Fruit fly (Drosophila melanogaster) whole organism, embryonic: ENCODE measurements around the gene Bicra.

Source experiments
- Ada2b ChIP-seq: fragments of 200-800 bp; sonication (Bioruptor generic); IDR thresholded peaks from 2 replicates; pipeline ENCODE4 v1.3.6; 2022; ENCODE audit warnings: missing biosample characterization, missing genetic modification characterization
- Aef1 ChIP-seq: fragments of 200-800 bp; sonication (Bioruptor generic); IDR thresholded peaks from 3 replicates; pipeline ENCODE4 v1.3.6; 2022; ENCODE audit warnings: missing biosample characterization, missing genetic modification characterization
- CG10979 ChIP-seq: fragments of 200-800 bp; sonication (Bioruptor generic); optimal IDR thresholded peaks from 2 replicates; lab custom pipeline; 2018; ENCODE audit warnings: missing biosample characterization, mild to moderate bottlenecking, missing genetic modification characterization, moderate library complexity
- CG11093 ChIP-seq: fragments of 200-800 bp; sonication (Bioruptor generic); IDR thresholded peaks from 3 replicates; pipeline ENCODE4 v1.3.6; 2022; ENCODE audit warnings: missing biosample characterization, missing genetic modification characterization
- CG11398 ChIP-seq: fragments of 200-800 bp; sonication (Bioruptor generic); optimal IDR thresholded peaks from 2 replicates; lab custom pipeline; 2016; ENCODE audit warnings: missing biosample characterization, missing genetic modification characterization
- CG11560 ChIP-seq: fragments of 200-800 bp; sonication (Bioruptor generic); IDR thresholded peaks from 3 replicates; pipeline ENCODE4 v1.3.6; 2022; ENCODE audit warnings: missing biosample characterization, missing genetic modification characterization
- CG12659 ChIP-seq: fragments of 200-800 bp; sonication (Bioruptor generic); optimal IDR thresholded peaks from 3 replicates; lab custom pipeline; 2017; ENCODE audit warnings: mild to moderate bottlenecking, missing biosample characterization, missing genetic modification reagents, missing genetic modification characterization
- CG14710 ChIP-seq: fragments of 200-800 bp; sonication (Bioruptor generic); optimal IDR thresholded peaks from 3 replicates; lab custom pipeline; 2019; ENCODE audit warnings: missing biosample characterization, mild to moderate bottlenecking, missing genetic modification characterization, moderate library complexity
- CG15479 ChIP-seq: fragments of 200-800 bp; sonication (Bioruptor generic); optimal IDR thresholded peaks from 3 replicates; lab custom pipeline; 2019; ENCODE audit warnings: missing biosample characterization, mild to moderate bottlenecking, missing genetic modification characterization, moderate library complexity
- CG16815 ChIP-seq: fragments of 200-800 bp; sonication (Bioruptor generic); optimal IDR thresholded peaks from 3 replicates; lab custom pipeline; 2017; ENCODE audit warnings: missing biosample characterization, mild to moderate bottlenecking, missing genetic modification characterization
- CG17359 ChIP-seq: fragments of 200-800 bp; sonication (Bioruptor generic); optimal IDR thresholded peaks from 3 replicates; lab custom pipeline; 2018; ENCODE audit warnings: missing biosample characterization, mild to moderate bottlenecking, missing genetic modification characterization, moderate library complexity
- CG17612 ChIP-seq: fragments of 200-800 bp; sonication (Bioruptor generic); IDR thresholded peaks from 2 replicates; pipeline ENCODE4 v1.3.6; 2022; ENCODE audit warnings: missing biosample characterization, missing genetic modification characterization
- CG32532 ChIP-seq: fragments of 200-800 bp; sonication (Bioruptor generic); IDR thresholded peaks from 2 replicates; pipeline ENCODE4 v1.3.6; 2022; ENCODE audit warnings: missing biosample characterization, missing genetic modification characterization
- CG32767 ChIP-seq: fragments of 200-800 bp; sonication (Bioruptor generic); IDR thresholded peaks from 2 replicates; pipeline ENCODE4 v1.3.6; 2022; ENCODE audit warnings: missing biosample characterization, missing genetic modification characterization
- CG43689 ChIP-seq: fragments of 200-800 bp; sonication (Bioruptor generic); IDR thresholded peaks from 2 replicates; pipeline ENCODE4 v1.3.6; 2022; ENCODE audit warnings: missing biosample characterization, missing genetic modification characterization
- CG8924 ChIP-seq: fragments of 200-800 bp; optimal IDR thresholded peaks from 3 replicates; lab custom pipeline; 2019; ENCODE audit warnings: missing biosample characterization, mild to moderate bottlenecking, missing genetic modification characterization, moderate library complexity
- D19B ChIP-seq: fragments of 200-800 bp; sonication (Bioruptor generic); optimal IDR thresholded peaks from 2 replicates; lab custom pipeline; 2017; ENCODE audit warnings: missing biosample characterization, mild to moderate bottlenecking, missing genetic modification characterization
- Dbx ChIP-seq: fragments of 200-800 bp; sonication (Bioruptor generic); IDR thresholded peaks from 3 replicates; pipeline ENCODE4 v1.3.6; 2022; ENCODE audit warnings: missing biosample characterization, missing genetic modification characterization
- Drgx ChIP-seq: fragments of 200-800 bp; sonication (Bioruptor generic); IDR thresholded peaks from 2 replicates; pipeline ENCODE4 v1.3.6; 2022; ENCODE audit warnings: missing biosample characterization, missing genetic modification characterization
- E2f1 ChIP-seq: fragments of 200-800 bp; sonication (Bioruptor generic); IDR thresholded peaks from 2 replicates; pipeline ENCODE4 v1.3.6; 2022; ENCODE audit warnings: missing biosample characterization, missing genetic modification characterization
- HLHmδ ChIP-seq: fragments of 200-800 bp; sonication (Bioruptor generic); optimal IDR thresholded peaks from 2 replicates; lab custom pipeline; 2018; ENCODE audit warnings: missing biosample characterization, mild to moderate bottlenecking, missing genetic modification characterization, moderate library complexity
- HmgD ChIP-seq: fragments of 200-800 bp; sonication (Bioruptor generic); optimal IDR thresholded peaks from 3 replicates; lab custom pipeline; 2016; ENCODE audit warnings: missing biosample characterization, missing genetic modification characterization
- Hr78 ChIP-seq, 2 experiments: fragments of 200-800 bp in 1 of 2; fragments of >200 bp in 1 of 2; sonication (Bioruptor generic) in 1 of 2; optimal IDR thresholded peaks; 2 replicates each; lab custom pipeline; 2017 to 2019; ENCODE audit warnings: missing biosample characterization in 2 of 2, missing genetic modification characterization in 2 of 2, mild to moderate bottlenecking in 1 of 2, moderate library complexity in 1 of 2
- MESR4 ChIP-seq: fragments of 200-800 bp; sonication (Bioruptor generic); optimal IDR thresholded peaks from 2 replicates; lab custom pipeline; 2018; ENCODE audit warnings: missing biosample characterization, mild to moderate bottlenecking, missing genetic modification characterization, moderate library complexity
- Oli ChIP-seq: fragments of 200-800 bp; sonication (Bioruptor generic); optimal IDR thresholded peaks from 2 replicates; lab custom pipeline; 2018; ENCODE audit warnings: missing biosample characterization, mild to moderate bottlenecking, missing genetic modification characterization, moderate library complexity
- Opbp ChIP-seq: fragments of 200-800 bp; sonication (Bioruptor generic); IDR thresholded peaks from 3 replicates; pipeline ENCODE4 v1.3.6; 2022; ENCODE audit warnings: missing biosample characterization, missing genetic modification characterization; ENCODE audit not compliant: partially characterized antibody
- Pdp1 ChIP-seq, 2 experiments: fragments of 200-800 bp; sonication (Bioruptor generic); optimal IDR thresholded peaks; 3 replicates each; lab custom pipeline; 2016; ENCODE audit warnings: missing biosample characterization in 2 of 2, missing genetic modification characterization in 2 of 2, mild to moderate bottlenecking in 1 of 2, moderate library complexity in 1 of 2
- Ptx1 ChIP-seq: fragments of 200-800 bp; sonication (Bioruptor generic); IDR thresholded peaks from 2 replicates; pipeline ENCODE4 v1.3.6; 2022; ENCODE audit warnings: missing biosample characterization, missing genetic modification characterization
- ab ChIP-seq: fragments of 200-800 bp; sonication (Bioruptor generic); optimal IDR thresholded peaks from 2 replicates; lab custom pipeline; 2016; ENCODE audit warnings: missing biosample characterization, missing genetic modification characterization
- ash1 ChIP-seq: fragments of 200-800 bp; sonication (Bioruptor generic); optimal IDR thresholded peaks from 2 replicates; lab custom pipeline; 2018; ENCODE audit warnings: missing biosample characterization, mild to moderate bottlenecking, missing genetic modification characterization
- chinmo ChIP-seq: fragments of 200-800 bp; sonication (Bioruptor generic); IDR thresholded peaks from 4 replicates; pipeline ENCODE4 v1.3.6; 2022; ENCODE audit warnings: missing biosample characterization, missing genetic modification characterization; ENCODE audit not compliant: partially characterized antibody
- chn ChIP-seq: fragments of 200-800 bp; sonication (Bioruptor generic); optimal IDR thresholded peaks from 2 replicates; lab custom pipeline; 2016; ENCODE audit warnings: missing biosample characterization, missing genetic modification characterization
- cwo ChIP-seq: fragments of 200-800 bp; sonication (Bioruptor generic); optimal IDR thresholded peaks from 3 replicates; lab custom pipeline; 2017; ENCODE audit warnings: missing biosample characterization, missing genetic modification characterization, mild to moderate bottlenecking, moderate library complexity, missing genetic modification reagents
- esg ChIP-seq: fragments of 200-800 bp; sonication (Bioruptor generic); conservative IDR thresholded peaks from 2 replicates; pipeline ENCODE4 v1.3.6; 2022; ENCODE audit warnings: missing biosample characterization, missing genetic modification characterization
- exex ChIP-seq: fragments of 200-800 bp; sonication (Bioruptor generic); optimal IDR thresholded peaks from 4 replicates; lab custom pipeline; 2018; ENCODE audit warnings: missing biosample characterization, mild to moderate bottlenecking, missing genetic modification characterization, moderate library complexity
- fd96Cb ChIP-seq: fragments of 200-800 bp; sonication (Bioruptor generic); optimal IDR thresholded peaks from 2 replicates; lab custom pipeline; 2018; ENCODE audit warnings: missing biosample characterization, mild to moderate bottlenecking, missing genetic modification characterization, moderate library complexity
- ftz-f1 ChIP-seq: fragments of 200-800 bp; sonication (Bioruptor generic); optimal IDR thresholded peaks from 2 replicates; lab custom pipeline; 2016; ENCODE audit warnings: missing biosample characterization, missing genetic modification characterization
- h ChIP-seq: fragments of >200 bp; optimal IDR thresholded peaks from 2 replicates; lab custom pipeline; 2017
- ham ChIP-seq: fragments of 200-800 bp; sonication (Bioruptor generic); IDR thresholded peaks from 2 replicates; pipeline ENCODE4 v1.3.6; 2022; ENCODE audit warnings: missing biosample characterization, missing genetic modification characterization
- hkb ChIP-seq, 2 experiments: fragments of 200-800 bp in 1 of 2; fragments of >200 bp in 1 of 2; sonication (Bioruptor generic) in 1 of 2; IDR thresholded peaks in 1 of 2; optimal IDR thresholded peaks in 1 of 2; 2 replicates each; pipeline versions ENCODE4 v1.3.6 to Lab custom; 2017 to 2022; ENCODE audit warnings: missing biosample characterization in 1 of 2, missing genetic modification characterization in 1 of 2
- lab ChIP-seq: fragments of 200-800 bp; sonication (Bioruptor generic); optimal IDR thresholded peaks from 3 replicates; lab custom pipeline; 2017; ENCODE audit warnings: missing biosample characterization, missing genetic modification characterization, mild to moderate bottlenecking, moderate library complexity, missing genetic modification reagents
- nerfin-1 ChIP-seq: fragments of 200-800 bp; sonication (Bioruptor generic); optimal IDR thresholded peaks from 3 replicates; lab custom pipeline; 2019; ENCODE audit warnings: missing biosample characterization, mild to moderate bottlenecking, missing genetic modification characterization, moderate library complexity
- odd ChIP-seq: fragments of 200-800 bp; sonication (Bioruptor generic); optimal IDR thresholded peaks from 2 replicates; lab custom pipeline; 2017; ENCODE audit warnings: missing biosample characterization, mild to moderate bottlenecking, missing genetic modification characterization
- phol ChIP-seq: fragments of 200-800 bp; sonication (Bioruptor generic); optimal IDR thresholded peaks from 3 replicates; lab custom pipeline; 2018; ENCODE audit warnings: missing biosample characterization, mild to moderate bottlenecking, missing genetic modification characterization, moderate library complexity
- row ChIP-seq: fragments of 200-800 bp; sonication (Bioruptor generic); IDR thresholded peaks from 3 replicates; pipeline ENCODE4 v1.3.6; 2022; ENCODE audit warnings: missing biosample characterization, missing genetic modification characterization
- tgo ChIP-seq: fragments of 200-800 bp; sonication (Bioruptor generic); IDR thresholded peaks from 3 replicates; pipeline ENCODE4 v1.3.6; 2022; ENCODE audit warnings: missing biosample characterization, missing genetic modification characterization
- unpg ChIP-seq: fragments of 200-800 bp; sonication (Bioruptor generic); optimal IDR thresholded peaks from 3 replicates; lab custom pipeline; 2018; ENCODE audit warnings: missing biosample characterization, mild to moderate bottlenecking, missing genetic modification characterization, moderate library complexity
- wor ChIP-seq: fragments of 200-800 bp; sonication (Bioruptor generic); IDR thresholded peaks from 2 replicates; pipeline ENCODE4 v1.3.6; 2022; ENCODE audit warnings: missing biosample characterization, missing genetic modification characterization

Bicra gene

DNA sequence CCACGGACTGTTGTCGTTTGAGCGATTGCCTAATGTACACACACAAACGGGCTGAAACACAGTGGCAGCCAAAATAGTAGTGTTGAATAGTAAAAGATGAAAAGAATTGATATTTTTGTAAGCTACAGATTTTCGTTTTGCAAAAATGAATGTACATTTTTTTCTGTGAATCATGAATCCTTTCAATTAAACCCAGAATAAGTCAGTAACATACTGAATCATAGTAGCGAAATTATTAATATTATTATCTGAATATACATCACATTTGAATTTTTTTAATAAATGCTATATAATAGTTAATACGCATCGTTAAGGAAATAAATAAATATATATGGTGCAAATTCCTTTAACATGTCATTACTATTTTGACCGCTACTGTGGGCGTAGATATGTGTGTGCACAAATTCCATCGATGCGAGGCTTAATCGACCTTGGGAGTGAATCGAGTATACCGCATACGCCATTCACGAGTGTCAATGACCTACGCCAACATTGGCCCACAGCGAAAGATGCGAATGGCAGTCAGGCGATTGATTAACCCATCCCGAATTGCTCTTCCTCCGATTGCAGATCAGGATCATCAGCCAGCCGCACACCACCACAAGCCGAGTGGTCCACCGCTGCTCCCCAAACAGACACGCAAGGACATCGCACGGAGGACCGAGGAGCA is 22.2 kb upstream of the Bicra start (continued):
- TF ChIP-seq hkb (optimal IDR thresholded peaks at IDR 0.05; lab: Kevin White, UChicago) (no peak), hkb (GFP tag; IDR thresholded peaks at IDR 0.05; lab: Robert Waterston, UW) (peak; percentile 74), CG11398 (no peak), CG14710 (tag; lab: Kevin White, UChicago) (peak; percentile 40), CG8924 (peak; percentile 76), nerfin-1 (tag; lab: Kevin White, UChicago) (peak; percentile 61), fd96Cb (peak; percentile 60), Ada2b (GFP tag; lab: Robert Waterston, UW) (peak; percentile 28), E2f1 (GFP tag; lab: Robert Waterston, UW) (peak; percentile 54), lab (GFP tag; lab: Kevin White, UChicago) (no peak), exex (tag; lab: Kevin White, UChicago) (no peak), D19B (GFP tag; lab: Kevin White, UChicago) (peak; percentile 59), CG11093 (peak; percentile 51; the same call in 1 of the 3 replicates), CG32767 (GFP tag; lab: Robert Waterston, UW) (peak; percentile 60; the same call in 1 of the 2 replicates), odd (peak; percentile 78), MESR4 (GFP tag; lab: Kevin White, UChicago) (no peak), chn (GFP tag; lab: Kevin White, UChicago) (no peak), CG17359 (tag; lab: Kevin White, UChicago) (peak; percentile 74), ftz-f1 (GFP tag; lab: Kevin White, UChicago) (peak; percentile 45), CG10979 (tag; lab: Kevin White, UChicago) (peak; percentile 60), Opbp (GFP tag; lab: Robert Waterston, UW) (no peak), unpg (GFP tag; lab: Kevin White, UChicago) (peak; percentile 72), phol (peak; percentile 79), CG12659 (GFP tag; lab: Kevin White, UChicago) (peak; percentile 74), CG16815 (GFP tag; lab: Kevin White, UChicago) (peak; percentile 22), CG43689 (0 out of 2 replicates have a peak, but pooled peaks have one; percentile 18), Dbx (GFP tag; lab: Robert Waterston, UW) (0 out of 3 replicates have a peak, but pooled peaks have one; percentile 43), Hr78 (GFP tag; optimal IDR thresholded peaks at IDR 0.05; lab: Kevin White, UChicago) (peak in 1 of 2 experiments; percentile 41), Aef1 (GFP tag; lab: Robert Waterston, UW) (peak; percentile 46; the same call in 1 of the 3 replicates), CG11560 (tag; lab: Robert Waterston, UW) (no peak), CG15479 (GFP tag; lab: Kevin White, UChicago) (no peak), row (GFP tag; lab: Robert Waterston, UW) (peak; percentile 66), chinmo (GFP tag; lab: Robert Waterston, UW) (peak; percentile 64; the same call in 1 of the 4 replicates), Oli (tag; lab: Kevin White, UChicago) (peak; percentile 80), cwo (peak; percentile 71), Pdp1 (GFP tag; optimal IDR thresholded peaks at IDR 0.05; lab: Kevin White, UChicago) (peak in 1 of 2 experiments; percentile 12), CG17612 (GFP tag; lab: Robert Waterston, UW) (no peak), tgo (peak; percentile 48; the same call in 2 of the 3 replicates), HLHmδ (GFP tag; lab: Kevin White, UChicago) (no peak), CG32532 (peak; percentile 52; the same call in 1 of the 2 replicates), ham (GFP tag; lab: Robert Waterston, UW) (no peak), Ptx1 (GFP tag; lab: Robert Waterston, UW) (peak; percentile 70), esg (GFP tag; lab: Robert Waterston, UW) (peak; percentile 54), wor (GFP tag; lab: Robert Waterston, UW) (0 out of 2 replicates have a peak, but pooled peaks have one; percentile 21), ash1 (GFP tag; lab: Kevin White, UChicago) (no peak), Drgx (peak; percentile 48; the same call in 1 of the 2 replicates), h (lab: Kevin White, UChicago) (no peak), HmgD (GFP tag; lab: Kevin White, UChicago) (no peak), ab (GFP tag; lab: Kevin White, UChicago) (no peak)
